Worm (Caenorhabditis elegans): ENCODE results near the gene dot-1.5.

- no peak for TF ChIP-seq lin-11 (tag; optimal IDR thresholded peaks at IDR 0.05)
- TF ChIP-seq F13H6.1 (tag; optimal IDR thresholded peaks at IDR 0.05): no peak
- TF ChIP-seq fkh-10 (GFP tag; optimal IDR thresholded peaks at IDR 0.05): no peak
- TF ChIP-seq ahr-1 (tag; optimal IDR thresholded peaks at IDR 0.05): no peak
- TF ChIP-seq pha-4 (tag; optimal IDR thresholded peaks at IDR 0.05): no peak
- TF ChIP-seq elt-2 (tag; optimal IDR thresholded peaks at IDR 0.05): no peak
- no peak for TF ChIP-seq che-1 (tag; optimal IDR thresholded peaks at IDR 0.05)
- TF ChIP-seq unc-55 (GFP tag; optimal IDR thresholded peaks at IDR 0.05): no peak
- TF ChIP-seq nfya-1 (tag; optimal IDR thresholded peaks at IDR 0.05): no peak
Observed at ce11 chrX:1922294-1922693, 5.0 kb downstream of the dot-1.5 start, which contains the start of gene ZC53.22.

Data from whole organism, late embryonic.